Worm (Caenorhabditis elegans): ENCODE results near the gene C08G9.1.

C08G9.1 gene

DNA sequence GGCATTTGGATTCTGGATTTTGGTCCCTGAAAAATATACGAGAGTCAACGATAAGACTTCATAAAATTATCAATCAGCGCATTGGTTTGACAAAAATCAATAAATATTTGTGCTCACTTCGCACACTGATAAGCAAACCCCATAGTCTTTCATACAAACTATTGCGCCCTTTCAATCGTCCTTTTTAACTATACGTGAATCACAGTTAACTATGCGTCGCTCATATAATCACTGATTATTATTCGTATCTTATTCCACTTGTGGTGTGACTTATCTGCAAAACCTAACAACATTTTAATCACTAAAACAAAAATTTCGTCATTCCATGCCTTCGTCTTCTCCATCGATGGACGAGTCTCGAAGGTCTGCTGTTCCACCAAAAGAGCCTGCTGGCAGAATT, 52.3 kb downstream of the C08G9.1 start, which contains the start of gene nhr-8:
TSS of gene nhr-8 (plus strand) at position 160 of the 400 bp plus-strand sequence.
- no peak for TF ChIP-seq ztf-23 (GFP tag; IDR thresholded peaks at IDR 0.05)
- TF ChIP-seq klf-2 (GFP tag; conservative IDR thresholded peaks at IDR 0.05) = no peak
- TF ChIP-seq ztf-29 (GFP tag; IDR thresholded peaks at IDR 0.05) = no peak
- TF ChIP-seq tab-1 (GFP tag; IDR thresholded peaks at IDR 0.05) = no peak
- TF ChIP-seq med-1 (GFP tag; optimal IDR thresholded peaks at IDR 0.05; ENCODE audit: insufficient read depth) = no peak
- no peak for TF ChIP-seq cog-1 (tag; optimal IDR thresholded peaks at IDR 0.05)
- TF ChIP-seq T22C8.4 (GFP tag; IDR thresholded peaks at IDR 0.05) = no peak
- TF ChIP-seq ref-1 (GFP tag; conservative IDR thresholded peaks at IDR 0.05) = no peak
- TF ChIP-seq flt-1 (GFP tag; IDR thresholded peaks at IDR 0.05) = no peak

DNA sequence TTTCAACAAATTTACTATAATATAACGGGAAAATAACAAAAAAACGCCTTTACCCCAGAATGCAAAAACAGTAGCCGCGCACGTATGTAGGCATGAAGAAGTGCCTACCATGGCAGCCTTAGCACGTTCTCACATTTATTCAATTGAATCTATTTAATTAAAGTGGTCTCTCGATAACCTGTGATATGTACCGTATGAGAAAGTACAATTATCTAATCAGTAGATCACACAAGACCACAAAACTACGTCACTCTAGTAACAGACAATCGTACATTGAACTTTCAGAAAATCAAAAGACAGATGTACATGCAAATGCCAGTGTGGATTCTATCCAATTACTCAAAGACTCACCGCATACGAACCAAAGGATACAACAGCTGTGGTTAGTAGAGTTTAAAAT, 53.7 kb downstream of the C08G9.1 start:
- TF ChIP-seq med-1 (GFP tag; optimal IDR thresholded peaks at IDR 0.05; ENCODE audit: insufficient read depth) (no peak), ztf-29 (GFP tag; IDR thresholded peaks at IDR 0.05) (no peak), tab-1 (GFP tag; IDR thresholded peaks at IDR 0.05) (no peak), flt-1 (GFP tag; IDR thresholded peaks at IDR 0.05) (no peak), ztf-23 (GFP tag; IDR thresholded peaks at IDR 0.05) (no peak), cog-1 (tag; optimal IDR thresholded peaks at IDR 0.05) (no peak), klf-2 (GFP tag; conservative IDR thresholded peaks at IDR 0.05) (no peak), T22C8.4 (GFP tag; IDR thresholded peaks at IDR 0.05) (no peak)
